Worm (Caenorhabditis elegans) whole organism, young adult: ENCODE measurements around the gene npl-10.

Source experiments
- B0035.1 ChIP-seq: sonication (generic microtip); optimal IDR thresholded peaks from 2 replicates; lab custom pipeline; 2016; ENCODE audit warnings: missing genetic modification characterization, mild to moderate bottlenecking, missing compliant biosample characterization, missing genotype, missing genetic modification reagents
- F37B4.10 ChIP-seq: fragments of 200-800 bp; sonication (Bioruptor generic); IDR thresholded peaks from 2 replicates; pipeline ENCODE4 v1.3.6; 2022; ENCODE audit warnings: missing genetic modification characterization, missing compliant biosample characterization
- F52B5.7 ChIP-seq: sonication (generic microtip); optimal IDR thresholded peaks from 2 replicates; lab custom pipeline; 2016; ENCODE audit warnings: mild to moderate bottlenecking, missing genetic modification characterization, missing compliant biosample characterization
- F55B11.4 ChIP-seq: sonication (generic microtip); optimal IDR thresholded peaks from 2 replicates; lab custom pipeline; 2016; ENCODE audit warnings: missing compliant biosample characterization, missing genetic modification characterization, borderline replicate concordance; ENCODE audit not compliant: insufficient read depth
- K11D2.4 ChIP-seq: fragments of 200-800 bp; sonication (Bioruptor generic); IDR thresholded peaks from 2 replicates; pipeline ENCODE4 v1.3.6; 2022; ENCODE audit warnings: missing genetic modification reagents, missing genetic modification characterization, missing compliant biosample characterization
- K12H6.12 ChIP-seq: fragments of 200-800 bp; sonication (Bioruptor generic); optimal IDR thresholded peaks from 2 replicates; lab custom pipeline; 2018; ENCODE audit warnings: mild to moderate bottlenecking, missing genetic modification characterization, missing compliant biosample characterization
- Y79H2A.3 ChIP-seq: fragments of 200-800 bp; sonication (Bioruptor generic); conservative IDR thresholded peaks from 2 replicates; pipeline ENCODE4 v1.3.6; 2022; ENCODE audit warnings: missing genetic modification reagents, missing genetic modification characterization, missing compliant biosample characterization
- Y95B8A.8 ChIP-seq: fragments of 200-800 bp; sonication (Bioruptor generic); IDR thresholded peaks from 2 replicates; pipeline ENCODE4 v1.3.6; 2022; ENCODE audit warnings: missing genetic modification reagents, missing genetic modification characterization, missing compliant biosample characterization
- akir-1 ChIP-seq: fragments of 200-800 bp; sonication (Bioruptor generic); optimal IDR thresholded peaks from 2 replicates; lab custom pipeline; 2018; ENCODE audit warnings: mild to moderate bottlenecking, missing genetic modification characterization, moderate library complexity, missing compliant biosample characterization
- attf-5 ChIP-seq: fragments of 200-800 bp; sonication (Bioruptor generic); optimal IDR thresholded peaks from 2 replicates; lab custom pipeline; 2018; ENCODE audit warnings: mild to moderate bottlenecking, missing genetic modification characterization, missing compliant biosample characterization
- attf-6 ChIP-seq: fragments of 200-800 bp; sonication (Bioruptor generic); IDR thresholded peaks from 2 replicates; pipeline ENCODE4 v1.3.6; 2022; ENCODE audit warnings: missing genetic modification reagents, missing genetic modification characterization, missing compliant biosample characterization
- cebp-1 ChIP-seq, 2 experiments: fragments of 200-800 bp in 1 of 2; sonication (Bioruptor generic) in 1 of 2; sonication (generic microtip) in 1 of 2; IDR thresholded peaks in 1 of 2; optimal IDR thresholded peaks in 1 of 2; 2 replicates each; pipeline versions ENCODE4 v1.3.6 to Lab custom; 2017 to 2022; ENCODE audit warnings: missing compliant biosample characterization in 2 of 2, missing genetic modification characterization in 2 of 2, mild to moderate bottlenecking in 1 of 2, missing genetic modification reagents in 1 of 2, moderate library complexity in 1 of 2
- ceh-100 ChIP-seq: fragments of 200-800 bp; sonication (Bioruptor generic); IDR thresholded peaks from 2 replicates; pipeline ENCODE4 v1.3.6; 2022; ENCODE audit warnings: missing genetic modification reagents, missing genetic modification characterization, missing compliant biosample characterization
- ceh-58 ChIP-seq: fragments of 200-800 bp; sonication (Bioruptor generic); IDR thresholded peaks from 2 replicates; pipeline ENCODE4 v1.3.6; 2022; ENCODE audit warnings: missing genetic modification characterization, missing compliant biosample characterization
- ceh-79 ChIP-seq: sonication (generic microtip); optimal IDR thresholded peaks from 2 replicates; lab custom pipeline; 2017; ENCODE audit warnings: mild to moderate bottlenecking, missing genetic modification characterization, missing compliant biosample characterization
- ceh-91 ChIP-seq: fragments of 200-800 bp; sonication (Bioruptor generic); IDR thresholded peaks from 2 replicates; pipeline ENCODE4 v1.3.6; 2022; ENCODE audit warnings: missing genetic modification reagents, missing genetic modification characterization, missing compliant biosample characterization
- dox-1 ChIP-seq: fragments of 200-800 bp; sonication (Bioruptor generic); IDR thresholded peaks from 2 replicates; pipeline ENCODE4 v1.3.6; 2022; ENCODE audit warnings: missing genetic modification reagents, missing genetic modification characterization, missing compliant biosample characterization
- efl-1 ChIP-seq: fragments of 150-350 bp; optimal IDR thresholded peaks from 2 replicates; lab custom pipeline; 2014; ENCODE audit warnings: missing biosample characterization, missing genetic modification reagents, missing genetic modification characterization
- egl-44 ChIP-seq: fragments of 200-800 bp; sonication (Bioruptor generic); IDR thresholded peaks from 2 replicates; pipeline ENCODE4 v1.3.6; 2022; ENCODE audit warnings: missing genetic modification reagents, missing genetic modification characterization, missing compliant biosample characterization
- egrh-3 ChIP-seq: fragments of 200-800 bp; sonication (Bioruptor generic); IDR thresholded peaks from 2 replicates; pipeline ENCODE4 v1.3.6; 2022; ENCODE audit warnings: missing genetic modification reagents, missing genetic modification characterization, missing compliant biosample characterization
- him-1 ChIP-seq: sonication (generic microtip); optimal IDR thresholded peaks from 2 replicates; lab custom pipeline; 2016; ENCODE audit warnings: missing genotype, missing genetic modification reagents, missing genetic modification characterization, missing compliant biosample characterization
- hmg-1.2 ChIP-seq: fragments of 200-800 bp; sonication (Bioruptor generic); IDR thresholded peaks from 2 replicates; pipeline ENCODE4 v1.3.6; 2022; ENCODE audit warnings: missing genetic modification reagents, missing genetic modification characterization, missing compliant biosample characterization
- hsf-1 ChIP-seq: fragments of 200-800 bp; sonication (Bioruptor generic); IDR thresholded peaks from 2 replicates; pipeline ENCODE4 v1.3.6; 2022; ENCODE audit warnings: missing genetic modification reagents, missing genetic modification characterization, missing compliant biosample characterization
- lin-26 ChIP-seq: fragments of 200-800 bp; sonication (Bioruptor generic); IDR thresholded peaks from 2 replicates; pipeline ENCODE4 v1.3.6; 2022; ENCODE audit warnings: missing genetic modification reagents, missing genetic modification characterization, missing compliant biosample characterization
- lin-35 ChIP-seq, 3 experiments: fragments of 150-350 bp in 2 of 3; sonication (generic microtip) in 1 of 3; optimal IDR thresholded peaks; 2 replicates each; lab custom pipeline; 2014 to 2018; ENCODE audit warnings: missing biosample characterization in 3 of 3, missing genetic modification characterization in 3 of 3, missing genetic modification reagents in 3 of 3
- lin-54 ChIP-seq: fragments of 200-800 bp; sonication (Bioruptor generic); optimal IDR thresholded peaks from 2 replicates; lab custom pipeline; 2018; ENCODE audit warnings: mild to moderate bottlenecking, missing genetic modification characterization, missing compliant biosample characterization
- lir-1 ChIP-seq: fragments of 200-800 bp; sonication (Bioruptor generic); conservative IDR thresholded peaks from 2 replicates; pipeline ENCODE4 v1.3.6; 2022; ENCODE audit warnings: missing genetic modification reagents, missing genetic modification characterization, missing compliant biosample characterization
- madf-6 ChIP-seq: fragments of 200-800 bp; sonication (Bioruptor generic); IDR thresholded peaks from 2 replicates; pipeline ENCODE4 v1.3.6; 2022; ENCODE audit warnings: missing genetic modification reagents, missing genetic modification characterization, missing compliant biosample characterization
- madf-8 ChIP-seq: fragments of 200-800 bp; sonication (Bioruptor generic); conservative IDR thresholded peaks from 2 replicates; pipeline ENCODE4 v1.3.6; 2022; ENCODE audit warnings: missing genetic modification reagents, missing genetic modification characterization, missing compliant biosample characterization
- mes-4 ChIP-seq: sonication (generic microtip); optimal IDR thresholded peaks from 2 replicates; lab custom pipeline; 2016; ENCODE audit warnings: missing genotype, missing genetic modification characterization, missing compliant biosample characterization
- nfya-1 ChIP-seq: sonication (generic microtip); optimal IDR thresholded peaks from 2 replicates; lab custom pipeline; 2017; ENCODE audit warnings: antibody characterized with exemption, missing compliant biosample characterization, missing genetic modification characterization, borderline replicate concordance; ENCODE audit not compliant: insufficient read depth
- nhr-120 ChIP-seq: fragments of 200-800 bp; sonication (Bioruptor generic); IDR thresholded peaks from 2 replicates; pipeline ENCODE4 v1.3.6; 2022; ENCODE audit warnings: missing genetic modification characterization, missing compliant biosample characterization
- sdz-38 ChIP-seq: sonication (generic microtip); optimal IDR thresholded peaks from 2 replicates; lab custom pipeline; 2016; ENCODE audit warnings: missing genotype, missing genetic modification characterization, missing compliant biosample characterization
- snpc-1.1 ChIP-seq: sonication (generic microtip); optimal IDR thresholded peaks from 2 replicates; lab custom pipeline; 2017; ENCODE audit warnings: missing genetic modification characterization, mild to moderate bottlenecking, missing compliant biosample characterization, antibody characterized with exemption, moderate library complexity, missing genotype, missing genetic modification reagents; ENCODE audit not compliant: insufficient read depth
- sptf-2 ChIP-seq: fragments of 200-800 bp; sonication (Bioruptor generic); optimal IDR thresholded peaks from 2 replicates; lab custom pipeline; 2018; ENCODE audit warnings: mild to moderate bottlenecking, missing genetic modification characterization, missing compliant biosample characterization
- tlf-1 ChIP-seq: fragments of 200-800 bp; sonication (Bioruptor generic); optimal IDR thresholded peaks from 2 replicates; lab custom pipeline; 2018; ENCODE audit warnings: mild to moderate bottlenecking, missing genetic modification characterization, missing compliant biosample characterization
- unc-62 ChIP-seq: fragments of 150-350 bp; optimal IDR thresholded peaks from 2 replicates; lab custom pipeline; 2014; ENCODE audit warnings: missing biosample characterization, missing genetic modification reagents, missing genetic modification characterization
- zfh-2 ChIP-seq: fragments of 200-800 bp; sonication (Bioruptor generic); conservative IDR thresholded peaks from 2 replicates; pipeline ENCODE4 v1.3.6; 2022; ENCODE audit warnings: missing genetic modification reagents, missing genetic modification characterization, missing compliant biosample characterization
- ztf-18 ChIP-seq: sonication (generic microtip); optimal IDR thresholded peaks from 2 replicates; lab custom pipeline; 2016; ENCODE audit warnings: missing genotype, mild to moderate bottlenecking, missing genetic modification characterization, missing compliant biosample characterization
- ztf-6 ChIP-seq: fragments of 200-800 bp; sonication (Bioruptor generic); IDR thresholded peaks from 2 replicates; pipeline ENCODE4 v1.3.6; 2022; ENCODE audit warnings: missing genetic modification reagents, missing genetic modification characterization, missing compliant biosample characterization

The npl-10 gene

ce11 chrIII:3935808-3936207 is at the start of gene npl-10:
Gene npl-10 (minus strand): TSS chrIII:3935908.
- TF ChIP-seq unc-62 (GFP tag; lab: Kevin White, UChicago) (no peak), lir-1 (GFP tag; lab: Robert Waterston, UW) (no peak), sptf-2 (no peak), akir-1 (no peak), him-1 (tag; lab: Kevin White, UChicago) (no peak), hsf-1 (no peak), ceh-79 (tag; lab: Kevin White, UChicago) (no peak), snpc-1.1 (tag; lab: Kevin White, UChicago) (no peak), mes-4 (no peak), Y79H2A.3 (GFP tag; lab: Robert Waterston, UW) (no peak), lin-35 (GFP tag; optimal IDR thresholded peaks at IDR 0.05; lab: Kevin White, UChicago) (no peak), ceh-100 (GFP tag; lab: Robert Waterston, UW) (no peak), tlf-1 (GFP tag; lab: Kevin White, UChicago) (no peak), F55B11.4 (tag; lab: Kevin White, UChicago) (no peak), Y95B8A.8 (GFP tag; lab: Robert Waterston, UW) (no peak), ztf-18 (no peak), sdz-38 (tag; lab: Kevin White, UChicago) (no peak), cebp-1 (GFP tag; IDR thresholded peaks at IDR 0.05; lab: Robert Waterston, UW) (no peak), cebp-1 (tag; optimal IDR thresholded peaks at IDR 0.05; lab: Kevin White, UChicago) (no peak), F37B4.10 (GFP tag; lab: Robert Waterston, UW) (no peak), B0035.1 (tag; lab: Kevin White, UChicago) (no peak)

ce11 chrIII:3984049-3984484 is 48.4 kb upstream of the npl-10 start:
- peak; percentile 95 for TF ChIP-seq zfh-2
- peak; percentile 65 for TF ChIP-seq efl-1
- TF ChIP-seq attf-5 = peak; percentile 11
- TF ChIP-seq egrh-3 (GFP tag; lab: Robert Waterston, UW) = peak; percentile 50; the same call in 1 of the 2 replicates
- TF ChIP-seq F52B5.7 (tag; lab: Kevin White, UChicago) = peak; percentile 19
- TF ChIP-seq nhr-120 (GFP tag; lab: Robert Waterston, UW) = 0 out of 2 replicates have a peak, but pooled peaks have one; percentile 15
- no peak for TF ChIP-seq ceh-91 (GFP tag; lab: Robert Waterston, UW)
- peak; percentile 32; the same call in 1 of the 2 replicates for TF ChIP-seq hmg-1.2 (GFP tag; lab: Robert Waterston, UW)
- no peak for TF ChIP-seq ztf-6 (GFP tag; lab: Robert Waterston, UW)
- peak; percentile 80 for TF ChIP-seq K12H6.12 (tag; lab: Kevin White, UChicago)
- peak; percentile 68; the same call in 1 of the 2 replicates for TF ChIP-seq madf-6 (GFP tag; lab: Robert Waterston, UW)
- peak; percentile 38; the same call in 1 of the 2 replicates for TF ChIP-seq madf-8 (GFP tag; lab: Robert Waterston, UW)
- TF ChIP-seq egl-44 = no peak
- TF ChIP-seq ceh-58 (GFP tag; lab: Robert Waterston, UW) = no peak
- peak; percentile 32; the same call in 1 of the 2 replicates for TF ChIP-seq lin-26
- TF ChIP-seq dox-1 (GFP tag; lab: Robert Waterston, UW) = peak; percentile 46; the same call in 1 of the 2 replicates
- no peak for TF ChIP-seq attf-6 (GFP tag; lab: Robert Waterston, UW)
- no peak for TF ChIP-seq cebp-1 (GFP tag; IDR thresholded peaks at IDR 0.05; lab: Robert Waterston, UW)
- TF ChIP-seq cebp-1 (tag; optimal IDR thresholded peaks at IDR 0.05; lab: Kevin White, UChicago) = peak; percentile 30
- no peak for TF ChIP-seq nfya-1 (tag; lab: Kevin White, UChicago)
- no peak for TF ChIP-seq K11D2.4 (GFP tag; lab: Robert Waterston, UW)
- peak; percentile 2 for TF ChIP-seq lin-54 (GFP tag; lab: Kevin White, UChicago)
